Fruit fly (Drosophila melanogaster): ENCODE measurements around the gene CG11052.

CG11052 gene

dm6 chr3R:7962778-7963494 is 46.2 kb downstream of the CG11052 start (continued):
- peak; percentile 83 for TF ChIP-seq CG6276 (GFP tag; optimal IDR thresholded peaks at IDR 0.05)
- TF ChIP-seq CG3032 (tag; optimal IDR thresholded peaks at IDR 0.05) = peak; percentile 64
- peak; percentile 21 to 68 for TF ChIP-seq ss (GFP tag; optimal IDR thresholded peaks at IDR 0.05)
- peak; percentile 79 for TF ChIP-seq CG6808 (GFP tag; optimal IDR thresholded peaks at IDR 0.05)
- TF ChIP-seq cyc (GFP tag; optimal IDR thresholded peaks at IDR 0.05) = peak; percentile 49
- TF ChIP-seq Hr4 (GFP tag; optimal IDR thresholded peaks at IDR 0.05) = peak; percentile 64
- peak; percentile 53 for TF ChIP-seq CG6792 (GFP tag; optimal IDR thresholded peaks at IDR 0.05)
- TF ChIP-seq net (GFP tag; optimal IDR thresholded peaks at IDR 0.05) = peak; percentile 72
- peak; percentile 46 for TF ChIP-seq CG10669 (GFP tag; optimal IDR thresholded peaks at IDR 0.05)
- TF ChIP-seq CG34406 (GFP tag; optimal IDR thresholded peaks at IDR 0.05) = peak; percentile 66
- peak; percentile 16 for TF ChIP-seq fd85E (GFP tag; optimal IDR thresholded peaks at IDR 0.05)
- TF ChIP-seq Smox (GFP tag; optimal IDR thresholded peaks at IDR 0.05) = peak; percentile 52
- TF ChIP-seq vri (GFP tag; optimal IDR thresholded peaks at IDR 0.05) = no peak
- TF ChIP-seq acj6 (GFP tag; optimal IDR thresholded peaks at IDR 0.05) = peak; percentile 70
- TF ChIP-seq CG11762 (GFP tag; optimal IDR thresholded peaks at IDR 0.05; ENCODE audit: insufficient read depth) = peak; percentile 53
- no peak for TF ChIP-seq Hr38 (GFP tag; optimal IDR thresholded peaks at IDR 0.05)
- peak; percentile 60 for TF ChIP-seq CG6163 (GFP tag; IDR thresholded peaks at IDR 0.05)
- peak; percentile 78 for TF ChIP-seq achi (GFP tag; optimal IDR thresholded peaks at IDR 0.05)
- TF ChIP-seq fkh (GFP tag; optimal IDR thresholded peaks at IDR 0.05) = no peak
- peak; percentile 66 for TF ChIP-seq CG31627 (GFP tag; optimal IDR thresholded peaks at IDR 0.05)
- peak; percentile 9 for TF ChIP-seq CG16779 (tag; optimal IDR thresholded peaks at IDR 0.05)
- peak; percentile 71 for TF ChIP-seq Ets96B (tag; optimal IDR thresholded peaks at IDR 0.05)
- peak in 1 of 2 experiments; percentile 90 for TF ChIP-seq salr (GFP tag; optimal IDR thresholded peaks at IDR 0.05)
- peak; percentile 65 for TF ChIP-seq pdm3 (GFP tag; optimal IDR thresholded peaks at IDR 0.05)
- peak; percentile 61 for TF ChIP-seq CG3919 (GFP tag; optimal IDR thresholded peaks at IDR 0.05)
- TF ChIP-seq CG11294 (GFP tag; IDR thresholded peaks at IDR 0.05) = 0 out of 2 replicates have a peak, but pooled peaks have one; percentile 7
- TF ChIP-seq CG6854 (GFP tag; optimal IDR thresholded peaks at IDR 0.05) = no peak
- peak; percentile 38 for TF ChIP-seq CG11902 (GFP tag; optimal IDR thresholded peaks at IDR 0.05)
- peak; percentile 55 for TF ChIP-seq Eip75B (GFP tag; optimal IDR thresholded peaks at IDR 0.05)
- peak; percentile 61 for TF ChIP-seq Met (GFP tag; optimal IDR thresholded peaks at IDR 0.05)
- TF ChIP-seq Hr39 (GFP tag; optimal IDR thresholded peaks at IDR 0.05) = peak; percentile 51
- TF ChIP-seq Sox102F (GFP tag; optimal IDR thresholded peaks at IDR 0.05) = peak; percentile 28
- TF ChIP-seq OdsH (GFP tag; optimal IDR thresholded peaks at IDR 0.05) = peak; percentile 81
- peak; percentile 67 for TF ChIP-seq Sox15 (GFP tag; optimal IDR thresholded peaks at IDR 0.05)

dm6 chr3R:7961348-7961747 is 47.7 kb downstream of the CG11052 start:
- TF ChIP-seq dsx (GFP tag; optimal IDR thresholded peaks at IDR 0.05; ENCODE audit: poor library complexity, severe bottlenecking) = peak; percentile 84
- no peak for TF ChIP-seq Ets96B (tag; optimal IDR thresholded peaks at IDR 0.05)

All from whole organism, prepupa.